Fruit fly (Drosophila melanogaster): ENCODE measurements around the gene CG7131.

Gene CG7131

dm6 chr3R:18244171-18245043 is 44.2 kb downstream of the CG7131 start (continued):
- TF ChIP-seq CG11723 (GFP tag; optimal IDR thresholded peaks at IDR 0.05) (no peak), CG11695 (GFP tag; IDR thresholded peaks at IDR 0.05) (no peak), Atf-2 (GFP tag; optimal IDR thresholded peaks at IDR 0.05) (no peak), Scr (GFP tag; IDR thresholded peaks at IDR 0.05; ENCODE audit: partially characterized antibody) (0 out of 2 replicates have a peak, but pooled peaks have one; percentile 6), CG10147 (GFP tag; optimal IDR thresholded peaks at IDR 0.05) (no peak), CG18476 (GFP tag; optimal IDR thresholded peaks at IDR 0.05) (no peak), gem (tag; optimal IDR thresholded peaks at IDR 0.05) (no peak), crp (GFP tag; optimal IDR thresholded peaks at IDR 0.05) (no peak), gcm (GFP tag; optimal IDR thresholded peaks at IDR 0.05) (no peak), Sox102F (GFP tag; optimal IDR thresholded peaks at IDR 0.05) (no peak), CG31224 (GFP tag; IDR thresholded peaks at IDR 0.05) (peak; percentile 91), ash1 (GFP tag; optimal IDR thresholded peaks at IDR 0.05) (no peak), Dref (GFP tag; IDR thresholded peaks at IDR 0.05) (0 out of 2 replicates have a peak, but pooled peaks have one; percentile 13), Fer2 (tag; optimal IDR thresholded peaks at IDR 0.05) (no peak), D (optimal IDR thresholded peaks at IDR 0.05) (no peak), D (GFP tag; optimal IDR thresholded peaks at IDR 0.05) (no peak), CG34224 (GFP tag; IDR thresholded peaks at IDR 0.05; ENCODE audit: partially characterized antibody) (0 out of 3 replicates have a peak, but pooled peaks have one; percentile 19), ato (GFP tag; IDR thresholded peaks at IDR 0.05; ENCODE audit: partially characterized antibody) (no peak; the same call in 1 of the 2 replicates), nerfin-1 (tag; optimal IDR thresholded peaks at IDR 0.05) (no peak), CrebB (tag; optimal IDR thresholded peaks at IDR 0.05) (no peak), Nf-YC (tag; optimal IDR thresholded peaks at IDR 0.05) (peak; percentile 74), Gug (GFP tag; IDR thresholded peaks at IDR 0.05) (no peak; the same call in 2 of the 4 replicates), amos (GFP tag; IDR thresholded peaks at IDR 0.05; ENCODE audit: partially characterized antibody) (no peak), CG11696 (GFP tag; IDR thresholded peaks at IDR 0.05) (no peak), sisA (GFP tag; IDR thresholded peaks at IDR 0.05) (no peak), slbo (GFP tag; IDR thresholded peaks at IDR 0.05) (peak; percentile 13; the same call in 1 of the 2 replicates), mirr (GFP tag; optimal IDR thresholded peaks at IDR 0.05) (peak; percentile 39), CG3995 (GFP tag; optimal IDR thresholded peaks at IDR 0.05) (no peak), schlank (tag; optimal IDR thresholded peaks at IDR 0.05) (no peak), Vsx1 (GFP tag; optimal IDR thresholded peaks at IDR 0.05) (no peak), CG16779 (GFP tag; IDR thresholded peaks at IDR 0.05) (no peak), HmgD (GFP tag; optimal IDR thresholded peaks at IDR 0.05) (peak; percentile 26), Meics (GFP tag; optimal IDR thresholded peaks at IDR 0.05) (no peak), btn (GFP tag; optimal IDR thresholded peaks at IDR 0.05) (no peak), dati (GFP tag; IDR thresholded peaks at IDR 0.05) (no peak), dpn (GFP tag; optimal IDR thresholded peaks at IDR 0.05) (no peak), seq (GFP tag; IDR thresholded peaks at IDR 0.05) (no peak), Hmx (GFP tag; optimal IDR thresholded peaks at IDR 0.05) (no peak), CG1832 (GFP tag; optimal IDR thresholded peaks at IDR 0.05) (peak; percentile 63), CG12299 (tag; optimal IDR thresholded peaks at IDR 0.05) (no peak), Optix (GFP tag; IDR thresholded peaks at IDR 0.05) (no peak; the same call in 2 of the 3 replicates), CG18262 (tag; optimal IDR thresholded peaks at IDR 0.05) (no peak), caup (GFP tag; optimal IDR thresholded peaks at IDR 0.05; ENCODE audit: severe bottlenecking) (no peak), vfl (GFP tag; optimal IDR thresholded peaks at IDR 0.05) (no peak), CG7928 (GFP tag; optimal IDR thresholded peaks at IDR 0.05) (no peak), CoRest (tag; optimal IDR thresholded peaks at IDR 0.05) (no peak), CG6272 (GFP tag; IDR thresholded peaks at IDR 0.05) (no peak), CG8281 (tag; optimal IDR thresholded peaks at IDR 0.05) (peak; percentile 88)

Measured in whole organism, embryonic.